Fruit fly (Drosophila melanogaster) whole organism, prepupa: Measurements from ENCODE around the gene Clic.

Source experiments
- Blimp-1 ChIP-seq: fragments of 200-800 bp; sonication (Bioruptor generic); optimal IDR thresholded peaks from 3 replicates; lab custom pipeline; 2017; ENCODE audit warnings: missing biosample characterization, missing genetic modification characterization, mild to moderate bottlenecking, moderate library complexity, missing genetic modification reagents
- CG10631 ChIP-seq: fragments of 200-800 bp; sonication (Bioruptor generic); optimal IDR thresholded peaks from 2 replicates; lab custom pipeline; 2016; ENCODE audit warnings: missing biosample characterization, missing genetic modification characterization
- CG10669 ChIP-seq: fragments of 200-800 bp; sonication (Bioruptor generic); optimal IDR thresholded peaks from 3 replicates; lab custom pipeline; 2018; ENCODE audit warnings: missing biosample characterization, mild to moderate bottlenecking, missing genetic modification characterization, moderate library complexity
- CG11762 ChIP-seq: fragments of 200-800 bp; sonication (Bioruptor generic); optimal IDR thresholded peaks from 3 replicates; lab custom pipeline; 2016; ENCODE audit warnings: missing biosample characterization, missing genetic modification characterization; ENCODE audit not compliant: insufficient read depth
- CG11902 ChIP-seq: fragments of 200-800 bp; sonication (Bioruptor generic); optimal IDR thresholded peaks from 3 replicates; lab custom pipeline; 2016; ENCODE audit warnings: missing biosample characterization, missing genetic modification characterization
- CG15336 ChIP-seq: fragments of 200-800 bp; sonication (Bioruptor generic); IDR thresholded peaks from 2 replicates; pipeline ENCODE4 v1.3.6; 2022; ENCODE audit warnings: missing biosample characterization, missing genetic modification characterization
- CG1621 ChIP-seq: fragments of 200-800 bp; sonication (Bioruptor generic); optimal IDR thresholded peaks from 3 replicates; lab custom pipeline; 2018; ENCODE audit warnings: missing biosample characterization, mild to moderate bottlenecking, missing genetic modification characterization
- CG16779 ChIP-seq: fragments of 200-800 bp; sonication (Bioruptor generic); optimal IDR thresholded peaks from 3 replicates; lab custom pipeline; 2017; ENCODE audit warnings: missing biosample characterization, mild to moderate bottlenecking, missing genetic modification characterization
- CG3032 ChIP-seq: fragments of 200-800 bp; optimal IDR thresholded peaks from 2 replicates; lab custom pipeline; 2019; ENCODE audit warnings: missing biosample characterization, mild to moderate bottlenecking, missing genetic modification characterization, moderate library complexity
- CG31627 ChIP-seq: fragments of 200-800 bp; sonication (Bioruptor generic); optimal IDR thresholded peaks from 3 replicates; lab custom pipeline; 2016; ENCODE audit warnings: missing biosample characterization, missing genetic modification characterization
- CG32006 ChIP-seq: fragments of 200-800 bp; sonication (Bioruptor generic); optimal IDR thresholded peaks from 3 replicates; lab custom pipeline; 2017; ENCODE audit warnings: missing biosample characterization, mild to moderate bottlenecking, missing genetic modification characterization
- CG34406 ChIP-seq: fragments of 200-800 bp; sonication (Bioruptor generic); optimal IDR thresholded peaks from 3 replicates; lab custom pipeline; 2016; ENCODE audit warnings: missing biosample characterization, missing genetic modification characterization
- CG3919 ChIP-seq: fragments of 200-800 bp; sonication (Bioruptor generic); optimal IDR thresholded peaks from 3 replicates; lab custom pipeline; 2016; ENCODE audit warnings: missing biosample characterization, missing genetic modification characterization
- CG4318 ChIP-seq: fragments of 200-800 bp; sonication (Bioruptor generic); optimal IDR thresholded peaks from 3 replicates; lab custom pipeline; 2017; ENCODE audit warnings: missing biosample characterization, mild to moderate bottlenecking, missing genetic modification characterization
- CG6163 ChIP-seq: fragments of 200-800 bp; sonication (Bioruptor generic); IDR thresholded peaks from 3 replicates; pipeline ENCODE4 v1.3.6; 2022; ENCODE audit warnings: missing biosample characterization, missing genetic modification characterization
- CG6276 ChIP-seq: fragments of 200-800 bp; sonication (Bioruptor generic); optimal IDR thresholded peaks from 2 replicates; lab custom pipeline; 2017; ENCODE audit warnings: missing biosample characterization, mild to moderate bottlenecking, missing genetic modification characterization
- CG6792 ChIP-seq: fragments of 200-800 bp; sonication (Bioruptor generic); optimal IDR thresholded peaks from 3 replicates; lab custom pipeline; 2016; ENCODE audit warnings: missing biosample characterization, missing genetic modification characterization
- CG6808 ChIP-seq: fragments of 200-800 bp; sonication (Bioruptor generic); optimal IDR thresholded peaks from 3 replicates; lab custom pipeline; 2017; ENCODE audit warnings: missing biosample characterization, missing genetic modification characterization, mild to moderate bottlenecking, moderate library complexity, missing genetic modification reagents
- CG6854 ChIP-seq: fragments of 200-800 bp; sonication (Bioruptor generic); optimal IDR thresholded peaks from 2 replicates; lab custom pipeline; 2017; ENCODE audit warnings: missing biosample characterization, mild to moderate bottlenecking, missing genetic modification characterization
- CG7368 ChIP-seq: fragments of 200-800 bp; sonication (Bioruptor generic); optimal IDR thresholded peaks from 3 replicates; lab custom pipeline; 2016; ENCODE audit warnings: missing biosample characterization, missing genetic modification characterization
- CG8119 ChIP-seq: fragments of 200-800 bp; sonication (Bioruptor generic); IDR thresholded peaks from 3 replicates; pipeline ENCODE4 v1.3.6; 2022; ENCODE audit warnings: missing biosample characterization, missing genetic modification characterization
- CG8319 ChIP-seq: fragments of 200-800 bp; sonication (Bioruptor generic); optimal IDR thresholded peaks from 3 replicates; lab custom pipeline; 2016; ENCODE audit warnings: missing biosample characterization, missing genetic modification characterization
- CG9139 ChIP-seq: fragments of 200-800 bp; sonication (Bioruptor generic); optimal IDR thresholded peaks from 3 replicates; lab custom pipeline; 2017; ENCODE audit warnings: missing biosample characterization, mild to moderate bottlenecking, missing genetic modification characterization
- Eip75B ChIP-seq: fragments of 200-800 bp; sonication (Bioruptor generic); optimal IDR thresholded peaks from 3 replicates; lab custom pipeline; 2016; ENCODE audit warnings: missing biosample characterization, missing genetic modification characterization
- Eip78C ChIP-seq: fragments of 200-800 bp; sonication (Bioruptor generic); peaks from one replicate; lab custom pipeline; 2016; ENCODE audit warnings: missing biosample characterization, missing genetic modification characterization
- Eip93F ChIP-seq: fragments of 200-800 bp; sonication (Bioruptor generic); optimal IDR thresholded peaks from 2 replicates; lab custom pipeline; 2016; ENCODE audit warnings: missing biosample characterization, mild to moderate bottlenecking, missing genetic modification characterization
- Ets21C ChIP-seq: fragments of 200-800 bp; sonication (Bioruptor generic); optimal IDR thresholded peaks from 3 replicates; lab custom pipeline; 2016; ENCODE audit warnings: missing biosample characterization, missing genetic modification characterization
- Ets96B ChIP-seq: fragments of 200-800 bp; optimal IDR thresholded peaks from 2 replicates; lab custom pipeline; 2019; ENCODE audit warnings: missing biosample characterization, mild to moderate bottlenecking, missing genetic modification characterization, moderate library complexity
- Gug ChIP-seq: fragments of 200-800 bp; sonication (Bioruptor generic); IDR thresholded peaks from 2 replicates; pipeline ENCODE4 v1.3.6; 2022; ENCODE audit warnings: missing biosample characterization, missing genetic modification characterization
- Hr38 ChIP-seq: sonication (Bioruptor generic); optimal IDR thresholded peaks from 2 replicates; lab custom pipeline; 2016; ENCODE audit warnings: missing biosample characterization, missing genetic modification characterization
- Hr39 ChIP-seq: fragments of 200-800 bp; sonication (Bioruptor generic); optimal IDR thresholded peaks from 2 replicates; lab custom pipeline; 2016; ENCODE audit warnings: missing biosample characterization, missing genetic modification characterization
- Met ChIP-seq: fragments of 200-800 bp; sonication (Bioruptor generic); optimal IDR thresholded peaks from 3 replicates; lab custom pipeline; 2016; ENCODE audit warnings: missing biosample characterization, missing genetic modification characterization
- OdsH ChIP-seq: fragments of 200-800 bp; sonication (Bioruptor generic); optimal IDR thresholded peaks from 3 replicates; lab custom pipeline; 2016; ENCODE audit warnings: missing biosample characterization, missing genetic modification characterization
- Smox ChIP-seq: fragments of 200-800 bp; sonication (Bioruptor generic); optimal IDR thresholded peaks from 3 replicates; lab custom pipeline; 2016; ENCODE audit warnings: missing biosample characterization, missing genetic modification characterization
- Sox14 ChIP-seq: fragments of 200-800 bp; sonication (Bioruptor generic); optimal IDR thresholded peaks from 3 replicates; lab custom pipeline; 2016; ENCODE audit warnings: missing biosample characterization, missing genetic modification characterization
- Sox15 ChIP-seq: fragments of 200-800 bp; sonication (Bioruptor generic); optimal IDR thresholded peaks from 3 replicates; lab custom pipeline; 2016; ENCODE audit warnings: missing biosample characterization, missing genetic modification characterization
- achi ChIP-seq: fragments of 200-800 bp; sonication (Bioruptor generic); optimal IDR thresholded peaks from 3 replicates; lab custom pipeline; 2016; ENCODE audit warnings: missing biosample characterization, missing genetic modification characterization
- cyc ChIP-seq: fragments of 200-800 bp; sonication (Bioruptor generic); optimal IDR thresholded peaks from 3 replicates; lab custom pipeline; 2016; ENCODE audit warnings: missing biosample characterization, missing genetic modification characterization
- dac ChIP-seq: fragments of 200-800 bp; sonication (Bioruptor generic); optimal IDR thresholded peaks from 2 replicates; lab custom pipeline; 2017; ENCODE audit warnings: missing biosample characterization, mild to moderate bottlenecking, missing genetic modification characterization
- dsx ChIP-seq: fragments of 200-800 bp; optimal IDR thresholded peaks from 3 replicates; lab custom pipeline; 2019; ENCODE audit warnings: missing biosample characterization, mild to moderate bottlenecking, missing genetic modification characterization, moderate library complexity; ENCODE audit not compliant: poor library complexity, severe bottlenecking
- eg ChIP-seq: fragments of 200-800 bp; sonication (Bioruptor generic); IDR thresholded peaks from 3 replicates; pipeline ENCODE4 v1.3.6; 2022; ENCODE audit warnings: missing biosample characterization, missing genetic modification characterization
- esn ChIP-seq: fragments of 200-800 bp; sonication (Bioruptor generic); optimal IDR thresholded peaks from 2 replicates; lab custom pipeline; 2016; ENCODE audit warnings: missing biosample characterization, mild to moderate bottlenecking, missing genetic modification characterization, moderate library complexity
- fd59A ChIP-seq: fragments of 200-800 bp; sonication (Bioruptor generic); optimal IDR thresholded peaks from 2 replicates; lab custom pipeline; 2017; ENCODE audit warnings: missing biosample characterization, mild to moderate bottlenecking, missing genetic modification characterization, missing genetic modification reagents
- fd85E ChIP-seq: fragments of 200-800 bp; sonication (Bioruptor generic); optimal IDR thresholded peaks from 3 replicates; lab custom pipeline; 2016; ENCODE audit warnings: missing biosample characterization, missing genetic modification characterization
- fkh ChIP-seq: fragments of 200-800 bp; sonication (Bioruptor generic); optimal IDR thresholded peaks from 3 replicates; lab custom pipeline; 2017; ENCODE audit warnings: missing biosample characterization, mild to moderate bottlenecking, missing genetic modification characterization, moderate library complexity
- net ChIP-seq: fragments of 200-800 bp; sonication (Bioruptor generic); optimal IDR thresholded peaks from 3 replicates; lab custom pipeline; 2016; ENCODE audit warnings: missing biosample characterization, missing genetic modification characterization
- pdm3 ChIP-seq: fragments of 200-800 bp; sonication (Bioruptor generic); optimal IDR thresholded peaks from 3 replicates; lab custom pipeline; 2016; ENCODE audit warnings: missing biosample characterization, missing genetic modification characterization
- salr ChIP-seq, 2 experiments: fragments of 200-800 bp; sonication (Bioruptor generic); optimal IDR thresholded peaks; 3 replicates each; lab custom pipeline; 2016 to 2018; ENCODE audit warnings: missing biosample characterization in 2 of 2, missing genetic modification characterization in 2 of 2, mild to moderate bottlenecking in 1 of 2
- spab ChIP-seq: fragments of 200-800 bp; sonication (Bioruptor generic); optimal IDR thresholded peaks from 2 replicates; lab custom pipeline; 2017; ENCODE audit warnings: missing biosample characterization, mild to moderate bottlenecking, missing genetic modification characterization, missing genetic modification reagents
- ss ChIP-seq, 2 experiments: fragments of 200-800 bp; sonication (Bioruptor generic); optimal IDR thresholded peaks; 2 replicates in 1 of 2; 3 replicates in 1 of 2; lab custom pipeline; 2017 to 2018; ENCODE audit warnings: mild to moderate bottlenecking in 2 of 2, missing biosample characterization in 2 of 2, missing genetic modification characterization in 2 of 2, moderate library complexity in 1 of 2
- svp ChIP-seq: fragments of 200-800 bp; sonication (Bioruptor generic); peaks from one replicate; lab custom pipeline; 2016; ENCODE audit warnings: missing biosample characterization, missing genetic modification characterization
- topi ChIP-seq: fragments of 200-800 bp; sonication (Bioruptor generic); optimal IDR thresholded peaks from 3 replicates; lab custom pipeline; 2016; ENCODE audit warnings: missing biosample characterization, missing genetic modification characterization
- vri ChIP-seq: fragments of 200-800 bp; sonication (Bioruptor generic); optimal IDR thresholded peaks from 3 replicates; lab custom pipeline; 2016; ENCODE audit warnings: missing biosample characterization, mild to moderate bottlenecking, missing genetic modification characterization

Clic gene

DNA sequence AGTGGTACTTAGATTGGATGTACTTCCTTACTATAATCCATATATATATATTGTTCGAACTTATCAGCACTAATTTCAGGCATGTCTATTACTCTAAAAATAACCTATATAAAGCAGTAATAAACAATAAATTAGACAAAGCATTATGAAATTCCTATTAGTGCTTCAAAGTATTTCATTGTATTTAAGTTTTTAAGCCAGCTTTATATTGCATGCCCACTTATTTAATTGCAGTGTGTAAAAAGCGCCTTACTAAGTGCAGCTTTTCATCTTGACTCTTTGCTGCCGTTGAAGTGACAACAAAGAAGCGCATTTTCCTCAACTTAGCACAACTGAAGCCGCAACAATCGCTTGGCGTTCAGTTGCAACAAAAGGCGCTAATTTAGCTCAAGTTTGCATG, 3.3 kb downstream of the Clic start:
- peak; percentile 10 for TF ChIP-seq pdm3 (GFP tag; lab: Kevin White, UChicago)
- no peak for TF ChIP-seq Eip75B
- no peak for TF ChIP-seq fd59A
- TF ChIP-seq fkh (GFP tag; lab: Kevin White, UChicago) = no peak
- peak in 1 of 2 experiments; percentile 22 for TF ChIP-seq salr (GFP tag; optimal IDR thresholded peaks at IDR 0.05; lab: Kevin White, UChicago)
- TF ChIP-seq Blimp-1 (GFP tag; lab: Kevin White, UChicago) = no peak
- TF ChIP-seq CG16779 (tag; lab: Kevin White, UChicago) = no peak
- TF ChIP-seq topi = no peak
- TF ChIP-seq CG34406 = no peak
- TF ChIP-seq Ets21C (GFP tag; lab: Kevin White, UChicago) = no peak
- no peak for TF ChIP-seq Sox14 (GFP tag; lab: Kevin White, UChicago)
- TF ChIP-seq CG7368 (GFP tag; lab: Kevin White, UChicago) = no peak
- no peak for TF ChIP-seq esn (GFP tag; lab: Kevin White, UChicago)
- TF ChIP-seq CG32006 (GFP tag; lab: Kevin White, UChicago) = peak; percentile 68
- no peak for TF ChIP-seq CG6808
- TF ChIP-seq Met (GFP tag; lab: Kevin White, UChicago) = no peak
- no peak for TF ChIP-seq CG1621 (tag; lab: Kevin White, UChicago)
- TF ChIP-seq CG8319 = no peak
- TF ChIP-seq svp (GFP tag; lab: Kevin White, UChicago) = no peak
- TF ChIP-seq OdsH (GFP tag; lab: Kevin White, UChicago) = no peak
- TF ChIP-seq CG15336 = 0 out of 2 replicates have a peak, but pooled peaks have one; percentile 24
- TF ChIP-seq Smox (GFP tag; lab: Kevin White, UChicago) = no peak
- peak; percentile 64 for TF ChIP-seq Eip78C (GFP tag; lab: Kevin White, UChicago)
- TF ChIP-seq Eip93F (GFP tag; lab: Kevin White, UChicago) = no peak
- no peak for TF ChIP-seq dac (GFP tag; lab: Kevin White, UChicago)
- no peak for TF ChIP-seq ss (GFP tag; optimal IDR thresholded peaks at IDR 0.05; lab: Kevin White, UChicago)
- no peak for TF ChIP-seq CG11902 (GFP tag; lab: Kevin White, UChicago)
- TF ChIP-seq achi (GFP tag; lab: Kevin White, UChicago) = no peak
- TF ChIP-seq Sox15 (GFP tag; lab: Kevin White, UChicago) = no peak
- peak; percentile 11 for TF ChIP-seq CG6276 (GFP tag; lab: Kevin White, UChicago)
- no peak for TF ChIP-seq CG3032
- no peak for TF ChIP-seq CG6854 (GFP tag; lab: Kevin White, UChicago)
- TF ChIP-seq Gug (GFP tag; lab: Robert Waterston, UW) = no peak
- TF ChIP-seq vri = no peak
- TF ChIP-seq spab (GFP tag; lab: Kevin White, UChicago) = no peak
- 0 out of 3 replicates have a peak, but pooled peaks have one; percentile 22 for TF ChIP-seq eg
- TF ChIP-seq CG6792 = no peak
- no peak for TF ChIP-seq Hr39 (GFP tag; lab: Kevin White, UChicago)
- TF ChIP-seq CG9139 (GFP tag; lab: Kevin White, UChicago) = no peak
- TF ChIP-seq CG3919 (GFP tag; lab: Kevin White, UChicago) = no peak
- TF ChIP-seq CG10631 (GFP tag; lab: Kevin White, UChicago) = peak; percentile 22
- no peak for TF ChIP-seq CG31627
- TF ChIP-seq cyc = no peak
- TF ChIP-seq CG11762 (GFP tag; lab: Kevin White, UChicago) = no peak
- TF ChIP-seq CG8119 = peak; percentile 40; the same call in 1 of the 3 replicates
- no peak for TF ChIP-seq Ets96B (tag; lab: Kevin White, UChicago)
- no peak for TF ChIP-seq CG6163
- no peak for TF ChIP-seq net
- no peak for TF ChIP-seq fd85E (GFP tag; lab: Kevin White, UChicago)
- TF ChIP-seq Hr38 (GFP tag; lab: Kevin White, UChicago) = no peak
- peak; percentile 23 for TF ChIP-seq CG4318 (GFP tag; lab: Kevin White, UChicago)
- no peak for TF ChIP-seq dsx (GFP tag; lab: Kevin White, UChicago)
- no peak for TF ChIP-seq CG10669
